Worm (Caenorhabditis elegans) whole organism, L2 larva: ENCODE measurements around the gene dnj-17.

Experiments used
- alr-1 ChIP-seq: fragments of 150-350 bp; optimal IDR thresholded peaks from 2 replicates; lab custom pipeline; 2014; ENCODE audit warnings: missing biosample characterization, missing genetic modification characterization
- aly-2 ChIP-seq: fragments of 150-350 bp; optimal IDR thresholded peaks from 2 replicates; lab custom pipeline; 2014; ENCODE audit warnings: missing biosample characterization, missing genetic modification characterization
- ceh-82 ChIP-seq: fragments of 150-350 bp; optimal IDR thresholded peaks from 2 replicates; lab custom pipeline; 2014; ENCODE audit warnings: missing biosample characterization, missing genetic modification characterization
- dmd-4 ChIP-seq: sonication (generic microtip); optimal IDR thresholded peaks from 2 replicates; lab custom pipeline; 2017; ENCODE audit warnings: missing biosample characterization, missing genetic modification characterization
- elt-1 ChIP-seq: fragments of 150-350 bp; optimal IDR thresholded peaks from 2 replicates; lab custom pipeline; 2014; ENCODE audit warnings: missing biosample characterization, missing genetic modification characterization
- elt-3 ChIP-seq: sonication (generic microtip); optimal IDR thresholded peaks from 2 replicates; lab custom pipeline; 2017; ENCODE audit warnings: missing biosample characterization, missing genetic modification characterization
- nhr-11 ChIP-seq: fragments of 150-350 bp; optimal IDR thresholded peaks from 2 replicates; lab custom pipeline; 2014; ENCODE audit warnings: missing biosample characterization, missing genetic modification characterization
- nhr-12 ChIP-seq: fragments of 150-350 bp; optimal IDR thresholded peaks from 2 replicates; lab custom pipeline; 2014; ENCODE audit warnings: missing biosample characterization, missing genetic modification characterization
- nhr-237 ChIP-seq: fragments of 150-350 bp; optimal IDR thresholded peaks from 2 replicates; lab custom pipeline; 2014; ENCODE audit warnings: missing biosample characterization, missing genetic modification characterization
- sem-4 ChIP-seq: fragments of 150-350 bp; optimal IDR thresholded peaks from 2 replicates; lab custom pipeline; 2014; ENCODE audit warnings: missing biosample characterization, missing genetic modification reagents, missing genetic modification characterization
- unc-62 ChIP-seq: fragments of 150-350 bp; optimal IDR thresholded peaks from 2 replicates; lab custom pipeline; 2014; ENCODE audit warnings: missing biosample characterization, missing genetic modification reagents, missing genetic modification characterization
- ztf-11 ChIP-seq: sonication (generic microtip); optimal IDR thresholded peaks from 2 replicates; lab custom pipeline; 2017; ENCODE audit warnings: missing biosample characterization, missing genetic modification characterization

ce11 chrIII:13409498-13409897 is 16.4 kb upstream of the dnj-17 start, which contains the start of gene myo-6:
- TF ChIP-seq ceh-82 (tag; lab: Kevin White, UChicago) (no peak), aly-2 (no peak), alr-1 (tag; lab: Kevin White, UChicago) (no peak), nhr-11 (tag; lab: Kevin White, UChicago) (no peak), ztf-11 (tag; lab: Kevin White, UChicago) (no peak), unc-62 (GFP tag; lab: Kevin White, UChicago) (no peak), dmd-4 (tag; lab: Kevin White, UChicago) (no peak), elt-3 (no peak), nhr-237 (tag; lab: Kevin White, UChicago) (no peak), sem-4 (tag; lab: Kevin White, UChicago) (no peak), elt-1 (tag; lab: Kevin White, UChicago) (no peak), nhr-12 (tag; lab: Kevin White, UChicago) (no peak)
